Fruit fly (Drosophila melanogaster) whole organism: ENCODE measurements around the gene SkpE.

Experiments
- CG8478 ChIP-seq: fragments of >200 bp; optimal IDR thresholded peaks from 2 replicates; lab custom pipeline; 2018; ENCODE audit warnings: inconsistent platforms
- Dll ChIP-seq: fragments of >200 bp; optimal IDR thresholded peaks from 2 replicates; lab custom pipeline; 2017
- pan ChIP-seq: fragments of >200 bp; optimal IDR thresholded peaks from 2 replicates; lab custom pipeline; 2017
- psq ChIP-seq: fragments of >200 bp; optimal IDR thresholded peaks from 2 replicates; lab custom pipeline; 2017
- usp ChIP-seq: fragments of >200 bp; optimal IDR thresholded peaks from 2 replicates; lab custom pipeline; 2017; ENCODE audit warnings: missing biosample characterization, missing genetic modification characterization, mixed read lengths

DNA sequence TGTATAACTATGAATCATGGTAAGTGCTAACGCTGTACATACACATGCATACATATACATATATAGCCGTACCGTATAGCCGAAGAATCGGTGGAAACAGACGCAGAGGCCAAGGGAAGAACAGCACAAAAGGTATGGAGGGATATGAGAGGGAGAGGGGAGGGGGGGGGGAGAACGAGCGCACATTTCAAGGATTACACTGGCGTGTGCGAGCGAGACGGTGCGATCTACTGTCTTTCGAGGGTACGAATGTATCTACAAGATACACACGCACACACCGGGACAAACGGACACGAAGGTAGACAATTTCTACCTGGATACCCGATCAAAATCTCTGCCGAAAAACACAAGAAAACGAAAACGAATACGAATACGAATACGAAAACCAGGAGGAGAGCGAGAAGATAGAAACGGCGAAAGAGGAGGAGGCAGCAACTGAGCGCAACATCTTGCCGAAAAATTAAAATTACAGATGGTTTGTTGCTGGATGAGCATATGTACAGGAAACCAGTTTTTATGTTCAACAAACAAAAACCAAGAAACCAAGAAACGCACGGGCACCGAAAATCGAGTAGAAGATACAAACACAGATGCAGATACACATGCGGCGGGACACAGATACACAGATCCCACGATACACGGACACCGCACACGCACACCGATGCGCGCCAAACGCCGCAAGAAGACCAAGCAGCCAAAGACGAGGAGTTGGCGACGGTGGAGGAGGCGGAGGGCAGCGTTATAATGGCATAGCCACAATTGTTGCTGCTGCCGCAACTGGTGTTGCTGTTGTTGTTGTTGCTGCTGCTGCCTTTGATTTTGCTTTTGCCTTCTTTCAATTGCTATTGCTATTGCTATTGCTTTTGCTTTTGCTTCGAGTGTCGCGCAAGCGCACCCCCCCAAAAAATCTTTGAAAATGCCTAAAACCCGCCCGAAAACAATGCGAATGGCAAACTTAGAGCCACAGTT is 49.9 kb downstream of the SkpE start:
- no peak for TF ChIP-seq CG8478 (lab: Kevin White, UChicago)
- TF ChIP-seq psq = no peak
- no peak for TF ChIP-seq pan (lab: Kevin White, UChicago)
- no peak for TF ChIP-seq usp (GFP tag; lab: Kevin White, UChicago)
- TF ChIP-seq Dll (lab: Kevin White, UChicago) = no peak
